Worm (Caenorhabditis elegans) whole organism, L1 larva: ENCODE results near the gene R12H7.4.
"Not testable (repeated sequence)": the region's sequence is repeated elsewhere in the genome, so short reads cannot be mapped to it uniquely, and the experiment has no call there.

Experiments
- aly-2 ChIP-seq: fragments of 150-350 bp; optimal IDR thresholded peaks from 2 replicates; lab custom pipeline; 2014; ENCODE audit warnings: missing biosample characterization, missing genetic modification characterization
- blmp-1 ChIP-seq: fragments of 150-350 bp; optimal IDR thresholded peaks from 2 replicates; lab custom pipeline; 2014; ENCODE audit warnings: missing biosample characterization, missing genetic modification characterization
- fkh-10 ChIP-seq: sonication (generic microtip); optimal IDR thresholded peaks from 2 replicates; lab custom pipeline; 2017; ENCODE audit warnings: missing biosample characterization, missing genetic modification reagents, missing genetic modification characterization
- fos-1 ChIP-seq: fragments of 150-350 bp; optimal IDR thresholded peaks from 2 replicates; lab custom pipeline; 2014; ENCODE audit warnings: missing biosample characterization, missing genetic modification characterization
- lin-13 ChIP-seq: fragments of 150-350 bp; optimal IDR thresholded peaks from 2 replicates; lab custom pipeline; 2014; ENCODE audit warnings: missing biosample characterization, missing genetic modification reagents, missing genetic modification characterization
- lin-35 ChIP-seq, 2 experiments: fragments of 150-350 bp; optimal IDR thresholded peaks; 2 replicates each; lab custom pipeline; 2014; ENCODE audit warnings: missing biosample characterization in 2 of 2, missing genetic modification characterization in 2 of 2, missing genetic modification reagents in 2 of 2
- lsy-2 ChIP-seq, 2 experiments: fragments of 150-350 bp; optimal IDR thresholded peaks; 2 replicates each; lab custom pipeline; 2014; ENCODE audit warnings: missing biosample characterization in 2 of 2, missing genetic modification characterization in 2 of 2
- mep-1 ChIP-seq: fragments of 150-350 bp; optimal IDR thresholded peaks from 2 replicates; lab custom pipeline; 2014; ENCODE audit warnings: missing biosample characterization, missing genetic modification characterization
- tlp-1 ChIP-seq: fragments of 150-350 bp; optimal IDR thresholded peaks from 2 replicates; lab custom pipeline; 2014; ENCODE audit warnings: missing biosample characterization, missing genetic modification characterization
- unc-98 ChIP-seq: fragments of 200-800 bp; sonication (Bioruptor generic); IDR thresholded peaks from 2 replicates; pipeline ENCODE4 v1.3.6; 2022; ENCODE audit warnings: missing genetic modification characterization, missing compliant biosample characterization
- xbp-1 ChIP-seq: sonication (generic microtip); optimal IDR thresholded peaks from 2 replicates; lab custom pipeline; 2016; ENCODE audit warnings: missing genetic modification characterization, missing compliant biosample characterization
- ztf-4 ChIP-seq: fragments of 150-350 bp; optimal IDR thresholded peaks from 2 replicates; lab custom pipeline; 2014; ENCODE audit warnings: missing biosample characterization, missing genetic modification characterization

- not testable (repeated sequence) for TF ChIP-seq blmp-1 (tag; lab: Kevin White, UChicago); lin-35 (GFP tag; optimal IDR thresholded peaks at IDR 0.05; lab: Kevin White, UChicago); lsy-2 (tag; optimal IDR thresholded peaks at IDR 0.05; lab: Kevin White, UChicago); unc-98 (GFP tag; lab: Robert Waterston, UW); lin-13 (GFP tag; lab: Kevin White, UChicago); mep-1 (tag; lab: Kevin White, UChicago); tlp-1 (tag; lab: Kevin White, UChicago); fkh-10 (GFP tag; lab: Kevin White, UChicago); ztf-4 (tag; lab: Kevin White, UChicago); xbp-1 (tag; lab: Kevin White, UChicago); fos-1 (tag; lab: Kevin White, UChicago); aly-2 (tag; lab: Kevin White, UChicago)
Measured at ce11 chrX:13261037-13261592, 44.2 kb downstream of the R12H7.4 start.
